Fruit fly (Drosophila melanogaster) whole organism, embryonic: ENCODE data around the gene Pdcd4.
A peak's percentile ranks its signal among the peaks of the same experiment; 100 is the strongest.

Source experiments
- B-H1 ChIP-seq: fragments of 200-800 bp; sonication (Bioruptor generic); IDR thresholded peaks from 3 replicates; pipeline ENCODE4 v1.3.6; 2022; ENCODE audit warnings: missing biosample characterization, missing genetic modification characterization
- Blimp-1 ChIP-seq: fragments of 200-800 bp; sonication (Bioruptor generic); optimal IDR thresholded peaks from 3 replicates; lab custom pipeline; 2018; ENCODE audit warnings: missing biosample characterization, missing genetic modification characterization, mild to moderate bottlenecking, moderate library complexity, missing genetic modification reagents
- CG11398 ChIP-seq: fragments of 200-800 bp; sonication (Bioruptor generic); optimal IDR thresholded peaks from 2 replicates; lab custom pipeline; 2016; ENCODE audit warnings: missing biosample characterization, missing genetic modification characterization
- CG13296 ChIP-seq: fragments of 200-800 bp; sonication (Bioruptor generic); optimal IDR thresholded peaks from 3 replicates; lab custom pipeline; 2018; ENCODE audit warnings: missing biosample characterization, mild to moderate bottlenecking, missing genetic modification characterization
- CG13624 ChIP-seq: fragments of 200-800 bp; sonication (Bioruptor generic); optimal IDR thresholded peaks from 2 replicates; lab custom pipeline; 2016; ENCODE audit warnings: missing biosample characterization, missing genetic modification characterization
- CG15011 ChIP-seq: fragments of 200-800 bp; sonication (Bioruptor generic); optimal IDR thresholded peaks from 3 replicates; lab custom pipeline; 2018; ENCODE audit warnings: missing biosample characterization, mild to moderate bottlenecking, missing genetic modification characterization
- CG16779 ChIP-seq: fragments of 200-800 bp; sonication (Bioruptor generic); IDR thresholded peaks from 2 replicates; pipeline ENCODE4 v1.3.6; 2022; ENCODE audit warnings: missing biosample characterization, missing genetic modification characterization
- CG16815 ChIP-seq: fragments of 200-800 bp; sonication (Bioruptor generic); optimal IDR thresholded peaks from 3 replicates; lab custom pipeline; 2017; ENCODE audit warnings: missing biosample characterization, mild to moderate bottlenecking, missing genetic modification characterization
- CG17359 ChIP-seq: fragments of 200-800 bp; sonication (Bioruptor generic); optimal IDR thresholded peaks from 3 replicates; lab custom pipeline; 2018; ENCODE audit warnings: missing biosample characterization, mild to moderate bottlenecking, missing genetic modification characterization, moderate library complexity
- CG1792 ChIP-seq: fragments of 200-800 bp; sonication (Bioruptor generic); optimal IDR thresholded peaks from 2 replicates; lab custom pipeline; 2016; ENCODE audit warnings: missing biosample characterization, missing genetic modification characterization
- CG18599 ChIP-seq: fragments of 200-800 bp; sonication (Bioruptor generic); optimal IDR thresholded peaks from 3 replicates; lab custom pipeline; 2017; ENCODE audit warnings: missing biosample characterization, missing genetic modification characterization, mild to moderate bottlenecking, moderate library complexity, missing genetic modification reagents
- CG2875 ChIP-seq: fragments of 200-800 bp; sonication (Bioruptor generic); optimal IDR thresholded peaks from 2 replicates; lab custom pipeline; 2017; ENCODE audit warnings: missing biosample characterization, mild to moderate bottlenecking, missing genetic modification characterization, missing genetic modification reagents
- CG2889 ChIP-seq: fragments of 200-800 bp; sonication (Bioruptor generic); IDR thresholded peaks from 3 replicates; pipeline ENCODE4 v1.3.6; 2022; ENCODE audit warnings: missing biosample characterization, missing genetic modification characterization
- CG30020 ChIP-seq: fragments of 200-800 bp; optimal IDR thresholded peaks from 2 replicates; lab custom pipeline; 2019; ENCODE audit warnings: missing biosample characterization, mild to moderate bottlenecking, missing genetic modification characterization, moderate library complexity
- CG31441 ChIP-seq: fragments of 200-800 bp; sonication (Bioruptor generic); IDR thresholded peaks from 2 replicates; pipeline ENCODE4 v1.3.6; 2022; ENCODE audit warnings: missing biosample characterization, missing genetic modification characterization
- CG34224 ChIP-seq: fragments of 200-800 bp; sonication (Bioruptor generic); IDR thresholded peaks from 3 replicates; pipeline ENCODE4 v1.3.6; 2022; ENCODE audit warnings: missing biosample characterization, missing genetic modification characterization; ENCODE audit not compliant: partially characterized antibody
- CG4328 ChIP-seq: fragments of 200-800 bp; sonication (Bioruptor generic); optimal IDR thresholded peaks from 3 replicates; lab custom pipeline; 2017; ENCODE audit warnings: missing biosample characterization, missing genetic modification reagents, missing genetic modification characterization
- CG4820 ChIP-seq: fragments of 200-800 bp; sonication (Bioruptor generic); optimal IDR thresholded peaks from 3 replicates; lab custom pipeline; 2016; ENCODE audit warnings: missing biosample characterization, missing genetic modification characterization
- CG8388 ChIP-seq: fragments of 200-800 bp; sonication (Bioruptor generic); optimal IDR thresholded peaks from 2 replicates; lab custom pipeline; 2019; ENCODE audit warnings: missing biosample characterization, mild to moderate bottlenecking, missing genetic modification characterization, moderate library complexity
- CoRest ChIP-seq: fragments of 200-800 bp; sonication (Bioruptor generic); optimal IDR thresholded peaks from 3 replicates; lab custom pipeline; 2018; ENCODE audit warnings: missing biosample characterization, mild to moderate bottlenecking, missing genetic modification characterization, moderate library complexity
- Dip2 ChIP-seq: fragments of 200-800 bp; sonication (Bioruptor generic); IDR thresholded peaks from 2 replicates; pipeline ENCODE4 v1.3.6; 2022; ENCODE audit warnings: missing biosample characterization, missing genetic modification characterization
- Dip3 ChIP-seq: fragments of 200-800 bp; sonication (Bioruptor generic); optimal IDR thresholded peaks from 3 replicates; lab custom pipeline; 2016; ENCODE audit warnings: missing biosample characterization, missing genetic modification characterization
- Fer3 ChIP-seq: fragments of 200-800 bp; sonication (Bioruptor generic); optimal IDR thresholded peaks from 2 replicates; lab custom pipeline; 2018; ENCODE audit warnings: missing biosample characterization, mild to moderate bottlenecking, missing genetic modification characterization, moderate library complexity
- H2.0 ChIP-seq: fragments of 200-800 bp; sonication (Bioruptor generic); IDR thresholded peaks from 2 replicates; pipeline ENCODE4 v1.3.6; 2022; ENCODE audit warnings: missing biosample characterization, missing genetic modification characterization
- HLH54F ChIP-seq: fragments of 200-800 bp; sonication (Bioruptor generic); optimal IDR thresholded peaks from 3 replicates; lab custom pipeline; 2016; ENCODE audit warnings: missing biosample characterization, missing genetic modification characterization
- Nf-YB ChIP-seq: fragments of 200-800 bp; sonication (Bioruptor generic); optimal IDR thresholded peaks from 3 replicates; lab custom pipeline; 2019; ENCODE audit warnings: missing biosample characterization, mild to moderate bottlenecking, missing genetic modification characterization, moderate library complexity
- Nf-YC ChIP-seq: fragments of 200-800 bp; optimal IDR thresholded peaks from 3 replicates; lab custom pipeline; 2019; ENCODE audit warnings: missing biosample characterization, mild to moderate bottlenecking, missing genetic modification characterization, moderate library complexity
- NfI ChIP-seq: fragments of 200-800 bp; sonication (Bioruptor generic); optimal IDR thresholded peaks from 3 replicates; lab custom pipeline; 2018; ENCODE audit warnings: missing biosample characterization, mild to moderate bottlenecking, missing genetic modification characterization, moderate library complexity
- Optix ChIP-seq: fragments of 200-800 bp; sonication (Bioruptor generic); IDR thresholded peaks from 3 replicates; pipeline ENCODE4 v1.3.6; 2022; ENCODE audit warnings: missing biosample characterization, missing genetic modification characterization
- Sry-δ ChIP-seq: fragments of 200-800 bp; sonication (Bioruptor generic); optimal IDR thresholded peaks from 2 replicates; lab custom pipeline; 2016; ENCODE audit warnings: missing biosample characterization, missing genetic modification characterization
- Taf1 ChIP-seq: fragments of 200-800 bp; sonication (Bioruptor generic); IDR thresholded peaks from 2 replicates; pipeline ENCODE4 v1.3.6; 2022; ENCODE audit warnings: missing biosample characterization, missing genetic modification characterization
- al ChIP-seq: fragments of 200-800 bp; sonication (Bioruptor generic); IDR thresholded peaks from 2 replicates; pipeline ENCODE4 v1.3.6; 2022; ENCODE audit warnings: missing biosample characterization, missing genetic modification characterization
- ara ChIP-seq: fragments of 200-800 bp; sonication (Bioruptor generic); IDR thresholded peaks from 2 replicates; pipeline ENCODE4 v1.3.6; 2022; ENCODE audit warnings: missing biosample characterization, missing genetic modification characterization
- bowl ChIP-seq: fragments of 200-800 bp; sonication (Bioruptor generic); IDR thresholded peaks from 2 replicates; pipeline ENCODE4 v1.3.6; 2022; ENCODE audit warnings: missing biosample characterization, missing genetic modification characterization
- cwo ChIP-seq: fragments of 200-800 bp; sonication (Bioruptor generic); optimal IDR thresholded peaks from 3 replicates; lab custom pipeline; 2017; ENCODE audit warnings: missing biosample characterization, missing genetic modification characterization, mild to moderate bottlenecking, moderate library complexity, missing genetic modification reagents
- da ChIP-seq: fragments of 200-800 bp; sonication (Bioruptor generic); optimal IDR thresholded peaks from 2 replicates; lab custom pipeline; 2016; ENCODE audit warnings: missing biosample characterization, missing genetic modification characterization
- fd64A ChIP-seq: fragments of 200-800 bp; sonication (Bioruptor generic); optimal IDR thresholded peaks from 3 replicates; lab custom pipeline; 2018; ENCODE audit warnings: missing biosample characterization, mild to moderate bottlenecking, missing genetic modification characterization
- gsb ChIP-seq: fragments of 200-800 bp; sonication (Bioruptor generic); IDR thresholded peaks from 2 replicates; pipeline ENCODE4 v1.3.6; 2022; ENCODE audit warnings: missing biosample characterization, missing genetic modification characterization
- p53 ChIP-seq: fragments of 200-800 bp; sonication (Bioruptor generic); optimal IDR thresholded peaks from 2 replicates; lab custom pipeline; 2016; ENCODE audit warnings: missing biosample characterization, missing genetic modification characterization
- pan ChIP-seq, 4 experiments: fragments of >200 bp in 3 of 4; fragments of 200-800 bp in 1 of 4; sonication (Bioruptor generic) in 1 of 4; optimal IDR thresholded peaks in 3 of 4; IDR thresholded peaks in 1 of 4; 2 replicates each; pipeline versions ENCODE4 v1.3.6 to Lab custom; 2017 to 2022; ENCODE audit warnings: missing biosample characterization in 2 of 4, missing genetic modification characterization in 2 of 4, mixed read lengths in 1 of 4
- pros ChIP-seq: fragments of 200-800 bp; sonication (Bioruptor generic); optimal IDR thresholded peaks from 3 replicates; lab custom pipeline; 2019; ENCODE audit warnings: missing biosample characterization, mild to moderate bottlenecking, missing genetic modification characterization, moderate library complexity
- sd ChIP-seq: fragments of 200-800 bp; sonication (Bioruptor generic); optimal IDR thresholded peaks from 3 replicates; lab custom pipeline; 2018; ENCODE audit warnings: missing biosample characterization, mild to moderate bottlenecking, missing genetic modification characterization, moderate library complexity
- seq ChIP-seq: fragments of 200-800 bp; sonication (Bioruptor generic); IDR thresholded peaks from 2 replicates; pipeline ENCODE4 v1.3.6; 2022; ENCODE audit warnings: missing biosample characterization, missing genetic modification characterization
- slou ChIP-seq: fragments of 200-800 bp; sonication (Bioruptor generic); optimal IDR thresholded peaks from 3 replicates; lab custom pipeline; 2016; ENCODE audit warnings: missing biosample characterization, missing genetic modification characterization
- sqz ChIP-seq: fragments of 200-800 bp; sonication (Bioruptor generic); optimal IDR thresholded peaks from 3 replicates; lab custom pipeline; 2018; ENCODE audit warnings: missing biosample characterization, mild to moderate bottlenecking, missing genetic modification characterization
- tap ChIP-seq: fragments of 200-800 bp; optimal IDR thresholded peaks from 3 replicates; lab custom pipeline; 2019; ENCODE audit warnings: missing biosample characterization, mild to moderate bottlenecking, missing genetic modification characterization, moderate library complexity
- trh ChIP-seq: fragments of 200-800 bp; sonication (Bioruptor generic); optimal IDR thresholded peaks from 2 replicates; lab custom pipeline; 2016; ENCODE audit warnings: missing biosample characterization, missing genetic modification characterization
- tx ChIP-seq: fragments of 200-800 bp; sonication (Bioruptor generic); optimal IDR thresholded peaks from 2 replicates; lab custom pipeline; 2016; ENCODE audit warnings: missing biosample characterization, missing genetic modification characterization
- zen2 ChIP-seq: fragments of 200-800 bp; sonication (Bioruptor generic); IDR thresholded peaks from 3 replicates; pipeline ENCODE4 v1.3.6; 2022; ENCODE audit warnings: missing biosample characterization, missing genetic modification characterization; ENCODE audit not compliant: partially characterized antibody

The Pdcd4 gene

dm6 chrX:13739411-13739888 lies 15.8 kb downstream of the Pdcd4 start, which contains the start of gene CG11151 (continued):
- no peak; the same call in 2 of the 3 replicates for TF ChIP-seq zen2
- peak; percentile 94 for TF ChIP-seq CG4328 (GFP tag; lab: Kevin White, UChicago)
- peak; percentile 83 for TF ChIP-seq sd (tag; lab: Kevin White, UChicago)
- peak; percentile 65 for TF ChIP-seq pros (GFP tag; lab: Kevin White, UChicago)
- peak; percentile 95 for TF ChIP-seq tx
- TF ChIP-seq CG17359 (tag; lab: Kevin White, UChicago), result peak; percentile 98
- peak; percentile 96 for TF ChIP-seq CG8388
- peak; percentile 19; the same call in 1 of the 2 replicates for TF ChIP-seq Dip2 (GFP tag; lab: Robert Waterston, UW)
- TF ChIP-seq NfI (GFP tag; lab: Kevin White, UChicago), result peak; percentile 96
- peak; percentile 98 for TF ChIP-seq CG18599 (GFP tag; lab: Kevin White, UChicago)
- peak; percentile 91 for TF ChIP-seq al (GFP tag; lab: Robert Waterston, UW)
- TF ChIP-seq trh, result peak; percentile 87
- TF ChIP-seq CG15011 (GFP tag; lab: Kevin White, UChicago), result peak; percentile 93
- TF ChIP-seq Sry-δ, result peak; percentile 70
- peak; percentile 88 for TF ChIP-seq Nf-YC (tag; lab: Kevin White, UChicago)
- peak; percentile 97 for TF ChIP-seq Fer3 (tag; lab: Kevin White, UChicago)
- TF ChIP-seq CG16779, result peak; percentile 89
- no peak for TF ChIP-seq pan (optimal IDR thresholded peaks at IDR 0.05; lab: Kevin White, UChicago)
- peak in 1 of 2 experiments; percentile 97 for TF ChIP-seq pan (GFP tag; optimal IDR thresholded peaks at IDR 0.05 in 1 of 2, IDR thresholded peaks at IDR 0.05 in 1 of 2)
- peak; percentile 87 for TF ChIP-seq fd64A (GFP tag; lab: Kevin White, UChicago)
- peak; percentile 97 for TF ChIP-seq CG11398 (GFP tag; lab: Kevin White, UChicago)
- peak; percentile 94 for TF ChIP-seq CG1792 (GFP tag; lab: Kevin White, UChicago)
- TF ChIP-seq Optix (GFP tag; lab: Robert Waterston, UW), result peak; percentile 91
- peak; percentile 94 for TF ChIP-seq cwo (GFP tag; lab: Kevin White, UChicago)
- TF ChIP-seq p53 (GFP tag; lab: Kevin White, UChicago), result peak; percentile 93
- TF ChIP-seq CG31441 (GFP tag; lab: Robert Waterston, UW), result peak; percentile 95
- peak; percentile 66; the same call in 2 of the 3 replicates for TF ChIP-seq CG34224
- peak; percentile 85 for TF ChIP-seq gsb (GFP tag; lab: Robert Waterston, UW)
- peak; percentile 96 for TF ChIP-seq H2.0 (GFP tag; lab: Robert Waterston, UW)
- peak; percentile 89 for TF ChIP-seq Taf1 (GFP tag; lab: Robert Waterston, UW)
- TF ChIP-seq Dip3, result peak; percentile 95
- TF ChIP-seq da, result peak; percentile 93
- peak; percentile 96 for TF ChIP-seq CG16815 (GFP tag; lab: Kevin White, UChicago)
- TF ChIP-seq CG2875, result peak; percentile 96
- TF ChIP-seq CoRest (tag; lab: Kevin White, UChicago), result peak; percentile 97
- peak; percentile 87 for TF ChIP-seq Nf-YB
- peak; percentile 97 for TF ChIP-seq HLH54F (GFP tag; lab: Kevin White, UChicago)
- TF ChIP-seq CG2889 (GFP tag; lab: Robert Waterston, UW), result peak; percentile 95
- TF ChIP-seq seq, result peak; percentile 96
- peak; percentile 95 for TF ChIP-seq ara (GFP tag; lab: Robert Waterston, UW)
- TF ChIP-seq CG13296 (GFP tag; lab: Kevin White, UChicago), result peak; percentile 96
- peak; percentile 94 for TF ChIP-seq CG4820 (GFP tag; lab: Kevin White, UChicago)
- TF ChIP-seq Blimp-1 (GFP tag; lab: Kevin White, UChicago), result peak; percentile 94
- peak; percentile 93 for TF ChIP-seq sqz (GFP tag; lab: Kevin White, UChicago)
- peak; percentile 89 for TF ChIP-seq bowl
- TF ChIP-seq slou (GFP tag; lab: Kevin White, UChicago), result peak; percentile 92
- TF ChIP-seq CG13624 (GFP tag; lab: Kevin White, UChicago), result peak; percentile 95
- peak; percentile 94 for TF ChIP-seq B-H1
- peak; percentile 80 for TF ChIP-seq CG30020 (tag; lab: Kevin White, UChicago)
- TF ChIP-seq tap (tag; lab: Kevin White, UChicago), result peak; percentile 94
